Worm (Caenorhabditis elegans) whole organism, L3 larva: ENCODE data around the gene F43D2.6.

ENCODE experiments used
- ceh-28 ChIP-seq: fragments of 150-350 bp; optimal IDR thresholded peaks from 2 replicates; lab custom pipeline; 2014; ENCODE audit warnings: missing biosample characterization, missing genetic modification reagents, missing genetic modification characterization
- ceh-82 ChIP-seq: fragments of 150-350 bp; optimal IDR thresholded peaks from 2 replicates; lab custom pipeline; 2014; ENCODE audit warnings: missing biosample characterization, missing genetic modification characterization
- ceh-9 ChIP-seq: sonication (generic microtip); optimal IDR thresholded peaks from 2 replicates; lab custom pipeline; 2018; ENCODE audit warnings: missing biosample characterization, missing genetic modification characterization
- daf-12 ChIP-seq: fragments of 150-350 bp; optimal IDR thresholded peaks from 2 replicates; lab custom pipeline; 2014; ENCODE audit warnings: missing biosample characterization, missing genetic modification reagents, missing genetic modification characterization
- egl-5 ChIP-seq: fragments of 150-350 bp; optimal IDR thresholded peaks from 2 replicates; lab custom pipeline; 2017; ENCODE audit warnings: missing biosample characterization, missing genetic modification reagents, missing genetic modification characterization, inconsistent platforms
- elt-1 ChIP-seq: fragments of 150-350 bp; optimal IDR thresholded peaks from 2 replicates; lab custom pipeline; 2014; ENCODE audit warnings: missing biosample characterization, missing genetic modification characterization
- elt-2 ChIP-seq: sonication (generic microtip); optimal IDR thresholded peaks from 2 replicates; lab custom pipeline; 2016; ENCODE audit warnings: missing genetic modification reagents, mild to moderate bottlenecking, missing genetic modification characterization, missing compliant biosample characterization
- elt-3 ChIP-seq, 3 experiments: fragments of 150-350 bp in 1 of 3; sonication (generic microtip) in 2 of 3; optimal IDR thresholded peaks; 2 replicates in 2 of 3; 4 replicates in 1 of 3; lab custom pipeline; 2014 to 2017; ENCODE audit warnings: missing biosample characterization in 3 of 3, missing genetic modification characterization in 3 of 3
- hmg-11 ChIP-seq: sonication (generic microtip); optimal IDR thresholded peaks from 2 replicates; lab custom pipeline; 2016; ENCODE audit warnings: missing genetic modification characterization, missing compliant biosample characterization
- jun-1 ChIP-seq: fragments of 150-350 bp; optimal IDR thresholded peaks from 2 replicates; lab custom pipeline; 2014; ENCODE audit warnings: missing biosample characterization, missing genetic modification reagents, missing genetic modification characterization
- lin-15B ChIP-seq: fragments of 150-350 bp; optimal IDR thresholded peaks from 2 replicates; lab custom pipeline; 2014; ENCODE audit warnings: missing biosample characterization, missing genetic modification characterization
- lsy-12 ChIP-seq: sonication (generic microtip); optimal IDR thresholded peaks from 2 replicates; lab custom pipeline; 2016; ENCODE audit warnings: mild to moderate bottlenecking, missing genetic modification characterization, missing compliant biosample characterization
- mml-1 ChIP-seq: fragments of 150-350 bp; sonication (generic microtip); optimal IDR thresholded peaks from 3 replicates; lab custom pipeline; 2014; ENCODE audit warnings: missing biosample characterization, missing genetic modification characterization
- nhr-11 ChIP-seq: fragments of 150-350 bp; optimal IDR thresholded peaks from 2 replicates; lab custom pipeline; 2014; ENCODE audit warnings: missing biosample characterization, missing genetic modification characterization
- nhr-12 ChIP-seq: fragments of 150-350 bp; optimal IDR thresholded peaks from 2 replicates; lab custom pipeline; 2014; ENCODE audit warnings: missing biosample characterization, missing genetic modification characterization
- nhr-23 ChIP-seq: fragments of 150-350 bp; optimal IDR thresholded peaks from 2 replicates; lab custom pipeline; 2014; ENCODE audit warnings: missing biosample characterization, missing genetic modification reagents, missing genetic modification characterization
- nhr-237 ChIP-seq: fragments of 150-350 bp; optimal IDR thresholded peaks from 2 replicates; lab custom pipeline; 2014; ENCODE audit warnings: missing biosample characterization, missing genetic modification characterization
- nhr-67 ChIP-seq: fragments of 150-350 bp; optimal IDR thresholded peaks from 2 replicates; lab custom pipeline; 2014; ENCODE audit warnings: missing biosample characterization, missing genetic modification characterization
- nhr-76 ChIP-seq: fragments of 150-350 bp; sonication (generic microtip); optimal IDR thresholded peaks from 5 replicates; lab custom pipeline; 2014; ENCODE audit warnings: missing biosample characterization, missing genetic modification characterization
- nhr-77 ChIP-seq: fragments of 150-350 bp; optimal IDR thresholded peaks from 2 replicates; lab custom pipeline; 2014; ENCODE audit warnings: missing biosample characterization, missing genetic modification characterization
- pha-4 ChIP-seq: fragments of 150-350 bp; optimal IDR thresholded peaks from 2 replicates; lab custom pipeline; 2014; ENCODE audit warnings: missing biosample characterization, missing genetic modification reagents, missing genetic modification characterization
- pqm-1 ChIP-seq: fragments of 150-350 bp; optimal IDR thresholded peaks from 2 replicates; lab custom pipeline; 2017; ENCODE audit warnings: missing biosample characterization, missing genetic modification characterization, inconsistent platforms
- sea-2 ChIP-seq: fragments of 150-350 bp; sonication (generic microtip); optimal IDR thresholded peaks from 4 replicates; lab custom pipeline; 2014; ENCODE audit warnings: missing biosample characterization, missing genetic modification reagents, missing genetic modification characterization
- unc-39 ChIP-seq: sonication (generic microtip); optimal IDR thresholded peaks from 4 replicates; lab custom pipeline; 2017; ENCODE audit warnings: missing biosample characterization, missing genetic modification characterization
- zag-1 ChIP-seq: fragments of 150-350 bp; optimal IDR thresholded peaks from 2 replicates; lab custom pipeline; 2014; ENCODE audit warnings: missing biosample characterization, missing genetic modification characterization
- ztf-11 ChIP-seq: fragments of 150-350 bp; optimal IDR thresholded peaks from 2 replicates; lab custom pipeline; 2014; ENCODE audit warnings: missing biosample characterization, missing genetic modification characterization
- ztf-4 ChIP-seq: fragments of 150-350 bp; optimal IDR thresholded peaks from 2 replicates; lab custom pipeline; 2014; ENCODE audit warnings: missing biosample characterization, missing genetic modification characterization

F43D2.6 gene

DNA sequence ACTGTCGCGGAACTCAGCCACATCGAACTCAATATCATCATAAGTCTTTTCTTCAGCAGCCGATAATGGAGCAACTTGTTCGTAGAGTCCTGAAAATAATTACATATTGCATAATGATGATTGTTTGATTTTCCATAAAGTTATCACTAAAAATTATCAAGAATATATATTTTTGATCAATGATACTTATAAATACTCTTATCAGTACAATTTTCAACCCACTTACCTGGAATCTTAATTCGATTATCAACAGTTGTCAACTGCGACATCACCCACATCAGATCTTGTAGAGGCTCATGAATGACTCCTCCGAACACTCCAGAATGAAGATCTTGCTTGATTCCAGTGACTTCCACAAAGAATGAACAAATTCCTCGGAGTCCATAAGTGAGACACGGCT lies 39.0 kb downstream of the F43D2.6 start:
- no peak for TF ChIP-seq ceh-82 (tag; lab: Kevin White, UChicago)
- TF ChIP-seq nhr-12 (tag; lab: Kevin White, UChicago): no peak
- no peak for TF ChIP-seq pha-4
- peak; percentile 72 for TF ChIP-seq elt-2 (tag; lab: Kevin White, UChicago)

DNA sequence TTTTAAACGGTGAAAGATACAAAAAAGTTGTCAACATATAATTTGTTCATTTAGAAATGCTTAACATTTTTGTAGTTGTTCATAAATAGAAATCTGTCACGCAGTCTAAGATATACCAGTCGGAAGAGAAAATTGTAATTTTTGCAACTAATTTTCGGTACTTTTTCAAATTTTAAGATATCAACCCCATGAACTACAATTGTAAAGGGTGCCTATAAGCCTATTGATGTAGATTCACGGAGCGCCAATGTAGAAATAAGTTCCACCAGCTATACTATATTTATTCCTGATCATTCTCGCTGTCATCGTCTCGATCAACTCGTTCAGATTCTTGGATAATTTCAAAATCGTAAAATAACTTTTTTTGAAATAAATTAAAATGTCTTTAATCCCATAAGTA lies 40.0 kb downstream of the F43D2.6 start:
- TF ChIP-seq unc-39 (tag; lab: Kevin White, UChicago): no peak
- peak; percentile 3 for TF ChIP-seq elt-2 (tag; lab: Kevin White, UChicago)

DNA sequence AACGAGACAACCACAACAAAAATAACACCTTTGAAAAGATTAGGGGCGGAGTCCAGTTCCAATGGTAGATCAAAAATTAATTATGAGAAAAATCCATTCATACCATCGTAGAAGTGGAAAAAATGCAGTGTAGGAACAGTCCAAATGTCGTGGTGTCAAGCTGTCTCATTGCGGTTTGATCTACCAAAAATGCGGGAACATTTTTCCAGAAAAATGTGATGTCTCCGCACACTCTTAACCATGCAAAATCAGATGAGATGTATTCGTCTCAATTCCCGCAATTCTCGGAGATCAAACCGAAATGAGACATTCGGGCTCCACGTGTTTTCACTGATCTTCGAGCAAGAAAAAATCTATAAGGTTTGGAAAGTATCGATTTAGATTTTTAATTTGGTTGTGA lies 40.9 kb downstream of the F43D2.6 start:
- TF ChIP-seq nhr-76 (tag; lab: Kevin White, UChicago): no peak
- TF ChIP-seq ceh-28 (tag; lab: Kevin White, UChicago): no peak
- no peak for TF ChIP-seq unc-39 (tag; lab: Kevin White, UChicago)
- no peak for TF ChIP-seq lsy-12 (tag; lab: Kevin White, UChicago)
- no peak for TF ChIP-seq pqm-1 (tag; lab: Kevin White, UChicago)
- no peak for TF ChIP-seq elt-1 (tag; lab: Kevin White, UChicago)
- TF ChIP-seq nhr-67: no peak
- no peak for TF ChIP-seq nhr-77 (tag; lab: Kevin White, UChicago)
- no peak for TF ChIP-seq lin-15B (tag; lab: Kevin White, UChicago)
- TF ChIP-seq daf-12 (tag; lab: Kevin White, UChicago): no peak
- TF ChIP-seq egl-5 (tag; lab: Kevin White, UChicago): no peak
- no peak for TF ChIP-seq ztf-11 (tag; lab: Kevin White, UChicago)
- no peak for TF ChIP-seq mml-1 (tag; lab: Kevin White, UChicago)
- no peak for TF ChIP-seq sea-2 (GFP tag; lab: Kevin White, UChicago)

DNA sequence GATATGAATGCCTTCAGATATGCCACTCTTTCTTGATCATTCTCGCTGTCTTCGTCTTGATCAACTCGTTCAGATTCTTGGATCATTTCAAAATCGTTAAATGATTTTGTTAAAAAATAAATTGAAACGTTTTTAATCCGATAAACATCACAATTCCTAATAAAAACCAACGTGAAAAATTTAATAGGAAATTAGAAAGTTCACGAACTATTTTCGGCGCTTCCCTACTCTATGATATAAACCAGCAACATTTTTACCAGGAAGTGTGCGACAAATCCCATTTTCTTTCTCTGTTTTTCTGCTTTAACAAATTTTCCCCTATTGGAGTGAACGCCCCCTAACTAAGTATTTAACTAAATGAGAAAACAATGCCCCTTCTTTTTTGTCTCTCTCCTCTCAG lies 49.6 kb downstream of the F43D2.6 start, which contains the start of gene Y40H4A.2:
TSS of gene Y40H4A.2 (minus strand) at position 101 of the 400 bp plus-strand sequence.
- TF ChIP-seq ceh-28 (tag; lab: Kevin White, UChicago) (no peak), nhr-11 (tag; lab: Kevin White, UChicago) (no peak), nhr-23 (tag; lab: Kevin White, UChicago) (no peak), zag-1 (no peak), elt-3 (tag; optimal IDR thresholded peaks at IDR 0.05; lab: Kevin White, UChicago) (no peak)

DNA sequence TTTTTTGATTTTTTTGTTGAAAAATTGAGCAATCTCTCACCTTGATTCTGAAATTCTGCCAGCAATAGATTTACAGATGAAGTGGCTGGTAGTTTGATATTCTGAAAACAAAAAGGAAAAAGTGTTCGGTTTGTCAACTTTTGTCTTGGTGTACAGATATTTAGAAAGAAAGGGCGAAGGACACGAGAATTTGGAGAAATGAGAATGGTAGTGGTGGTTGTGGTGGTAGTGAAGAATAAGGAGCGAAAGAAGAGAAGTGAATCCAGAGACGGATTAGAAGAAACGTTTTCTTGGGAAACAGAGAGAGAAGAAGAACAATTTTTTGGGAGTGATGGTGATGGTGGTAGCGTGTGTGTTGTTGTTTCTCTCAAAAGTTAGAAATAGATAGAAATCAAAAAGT lies 55.4 kb downstream of the F43D2.6 start, which contains the start of gene gar-3:
TSS of gene gar-3 (minus strand) at position 101 of the 400 bp plus-strand sequence.
- TF ChIP-seq ztf-4 (tag; lab: Kevin White, UChicago) (no peak), nhr-237 (tag; lab: Kevin White, UChicago) (no peak), nhr-67 (no peak), hmg-11 (tag; lab: Kevin White, UChicago) (no peak), jun-1 (no peak), ceh-9 (tag; lab: Kevin White, UChicago) (no peak), nhr-12 (tag; lab: Kevin White, UChicago) (no peak)
